In genomic region chr3L:16582678-16583315, dm6 we compare ENCODE assay signal across 4 fruit fly cellular contexts.
TF ChIP-seq lines count a peak whose summit lies in the region.

Gene Rpn12, plus strand, starts transcription at chr3L:16583028.

TF ChIP-seq in whole organism, adult, 20 proteins besides CTCF, POLR2A, EP300 and RAD21 (continued from another document):
- no peak for TF ChIP-seq kay (GFP tag; lab: Kevin White, UChicago; ENCODE audit: borderline replicate concordance)
- TF ChIP-seq Crg-1 (GFP tag; optimal IDR thresholded peaks at IDR 0.05; lab: Kevin White, UChicago), result peak; percentile 16

TF ChIP-seq in whole organism, embryonic, 481 proteins besides CTCF, POLR2A, EP300 and RAD21 (continued from another document and continues in another):
- TF ChIP-seq CG16815 (GFP tag; optimal IDR thresholded peaks at IDR 0.05; lab: Kevin White, UChicago) (no peak), fd102C (GFP tag; optimal IDR thresholded peaks at IDR 0.05; lab: Kevin White, UChicago) (no peak), Hr51 (GFP tag; optimal IDR thresholded peaks at IDR 0.05; lab: Kevin White, UChicago) (peak in 1 of 2 experiments; percentile 35), CG32772 (GFP tag; IDR thresholded peaks at IDR 0.05; lab: Robert Waterston, UW) (no peak), Camta (GFP tag; optimal IDR thresholded peaks at IDR 0.05; lab: Kevin White, UChicago) (peak; percentile 10), Opbp (GFP tag; IDR thresholded peaks at IDR 0.05; lab: Robert Waterston, UW; ENCODE audit: partially characterized antibody) (peak; percentile 78; the same call in 2 of the 3 replicates), HmgZ (tag; optimal IDR thresholded peaks at IDR 0.05; lab: Kevin White, UChicago) (peak; percentile 16), sr (GFP tag; IDR thresholded peaks at IDR 0.05; lab: Robert Waterston, UW) (no peak), Dref (GFP tag; IDR thresholded peaks at IDR 0.05; lab: Robert Waterston, UW) (peak; percentile 88), vnd (GFP tag; IDR thresholded peaks at IDR 0.05; lab: Robert Waterston, UW; ENCODE audit: partially characterized antibody) (peak; percentile 70; the same call in 2 of the 3 replicates), CG10959 (GFP tag; IDR thresholded peaks at IDR 0.05; lab: Robert Waterston, UW) (no peak), chinmo (GFP tag; IDR thresholded peaks at IDR 0.05; lab: Robert Waterston, UW; ENCODE audit: partially characterized antibody) (no peak), CG33557 (GFP tag; optimal IDR thresholded peaks at IDR 0.05; lab: Kevin White, UChicago) (no peak), CG16863 (GFP tag; optimal IDR thresholded peaks at IDR 0.05; lab: Kevin White, UChicago) (no peak), CG14050 (GFP tag; IDR thresholded peaks at IDR 0.05; lab: Robert Waterston, UW) (no peak), CG10979 (tag; optimal IDR thresholded peaks at IDR 0.05; lab: Kevin White, UChicago) (peak; percentile 11), ac (GFP tag; optimal IDR thresholded peaks at IDR 0.05; lab: Kevin White, UChicago) (no peak), CG12155 (GFP tag; optimal IDR thresholded peaks at IDR 0.05; lab: Kevin White, UChicago) (peak; percentile 22), CG4360 (GFP tag; IDR thresholded peaks at IDR 0.05; lab: Robert Waterston, UW) (no peak), Sox102F (GFP tag; optimal IDR thresholded peaks at IDR 0.05; lab: Kevin White, UChicago) (no peak), ab (GFP tag; optimal IDR thresholded peaks at IDR 0.05; lab: Kevin White, UChicago) (no peak), Max (GFP tag; optimal IDR thresholded peaks at IDR 0.05; lab: Kevin White, UChicago) (no peak), vvl (GFP tag; IDR thresholded peaks at IDR 0.05; lab: Robert Waterston, UW) (peak; percentile 68), scrt (GFP tag; optimal IDR thresholded peaks at IDR 0.05; lab: Kevin White, UChicago) (no peak), CG12744 (GFP tag; optimal IDR thresholded peaks at IDR 0.05; lab: Kevin White, UChicago) (no peak), Doc3 (GFP tag; IDR thresholded peaks at IDR 0.05; lab: Robert Waterston, UW; ENCODE audit: partially characterized antibody) (peak; percentile 80), row (GFP tag; IDR thresholded peaks at IDR 0.05; lab: Robert Waterston, UW) (peak; percentile 68), crp (GFP tag; optimal IDR thresholded peaks at IDR 0.05; lab: Kevin White, UChicago) (peak in 1 of 2 experiments; percentile 4), CG14860 (GFP tag; IDR thresholded peaks at IDR 0.05; lab: Robert Waterston, UW; ENCODE audit: partially characterized antibody) (peak; percentile 67), peb (GFP tag; IDR thresholded peaks at IDR 0.05; lab: Robert Waterston, UW) (no peak), CG11696 (GFP tag; IDR thresholded peaks at IDR 0.05; lab: Robert Waterston, UW) (no peak), caup (GFP tag; optimal IDR thresholded peaks at IDR 0.05; lab: Kevin White, UChicago; ENCODE audit: severe bottlenecking) (no peak), grau (tag; optimal IDR thresholded peaks at IDR 0.05; lab: Kevin White, UChicago) (peak; percentile 49), en (GFP tag; optimal IDR thresholded peaks at IDR 0.05; lab: Kevin White, UChicago) (no peak), bab2 (GFP tag; optimal IDR thresholded peaks at IDR 0.05; lab: Kevin White, UChicago) (peak; percentile 17), CG34376 (GFP tag; optimal IDR thresholded peaks at IDR 0.05; lab: Kevin White, UChicago) (no peak), fu2 (GFP tag; optimal IDR thresholded peaks at IDR 0.05; lab: Kevin White, UChicago) (peak; percentile 24), CG3065 (GFP tag; optimal IDR thresholded peaks at IDR 0.05; lab: Kevin White, UChicago) (no peak), CG2199 (GFP tag; IDR thresholded peaks at IDR 0.05; lab: Robert Waterston, UW) (no peak), CG3838 (GFP tag; optimal IDR thresholded peaks at IDR 0.05; lab: Kevin White, UChicago) (no peak), CG9797 (GFP tag; optimal IDR thresholded peaks at IDR 0.05; lab: Kevin White, UChicago) (no peak), ash1 (GFP tag; optimal IDR thresholded peaks at IDR 0.05; lab: Kevin White, UChicago) (no peak), CG12104 (GFP tag; optimal IDR thresholded peaks at IDR 0.05; lab: Kevin White, UChicago) (peak; percentile 11)

TF ChIP-seq in whole organism, prepupa, 60 proteins besides CTCF, POLR2A, EP300 and RAD21 (continued from another document):
- TF ChIP-seq CG8319 (GFP tag; optimal IDR thresholded peaks at IDR 0.05; lab: Kevin White, UChicago) (no peak), Sox14 (GFP tag; optimal IDR thresholded peaks at IDR 0.05; lab: Kevin White, UChicago) (peak; percentile 45), dsx (GFP tag; optimal IDR thresholded peaks at IDR 0.05; lab: Kevin White, UChicago; ENCODE audit: poor library complexity, severe bottlenecking) (peak; percentile 3), net (GFP tag; optimal IDR thresholded peaks at IDR 0.05; lab: Kevin White, UChicago) (no peak), eg (GFP tag; IDR thresholded peaks at IDR 0.05; lab: Robert Waterston, UW) (no peak), Eip75B (GFP tag; optimal IDR thresholded peaks at IDR 0.05; lab: Kevin White, UChicago) (peak; percentile 37), svp (GFP tag; lab: Kevin White, UChicago) (no peak), CG10669 (GFP tag; optimal IDR thresholded peaks at IDR 0.05; lab: Kevin White, UChicago) (no peak), CG32006 (GFP tag; optimal IDR thresholded peaks at IDR 0.05; lab: Kevin White, UChicago) (peak; percentile 20), CG6854 (GFP tag; optimal IDR thresholded peaks at IDR 0.05; lab: Kevin White, UChicago) (no peak), spab (GFP tag; optimal IDR thresholded peaks at IDR 0.05; lab: Kevin White, UChicago) (no peak), esn (GFP tag; optimal IDR thresholded peaks at IDR 0.05; lab: Kevin White, UChicago) (peak; percentile 47), pdm3 (GFP tag; optimal IDR thresholded peaks at IDR 0.05; lab: Kevin White, UChicago) (no peak), CG6276 (GFP tag; optimal IDR thresholded peaks at IDR 0.05; lab: Kevin White, UChicago) (no peak), acj6 (GFP tag; optimal IDR thresholded peaks at IDR 0.05; lab: Kevin White, UChicago) (peak; percentile 8), CG8119 (GFP tag; IDR thresholded peaks at IDR 0.05; lab: Robert Waterston, UW) (no peak), CG11294 (GFP tag; IDR thresholded peaks at IDR 0.05; lab: Robert Waterston, UW) (no peak), CG6792 (GFP tag; optimal IDR thresholded peaks at IDR 0.05; lab: Kevin White, UChicago) (no peak), Blimp-1 (GFP tag; optimal IDR thresholded peaks at IDR 0.05; lab: Kevin White, UChicago) (no peak), CG9139 (GFP tag; optimal IDR thresholded peaks at IDR 0.05; lab: Kevin White, UChicago) (no peak), Eip93F (GFP tag; optimal IDR thresholded peaks at IDR 0.05; lab: Kevin White, UChicago) (no peak), Eip78C (GFP tag; lab: Kevin White, UChicago) (peak; percentile 80), Hr38 (GFP tag; optimal IDR thresholded peaks at IDR 0.05; lab: Kevin White, UChicago) (no peak), Hr39 (GFP tag; optimal IDR thresholded peaks at IDR 0.05; lab: Kevin White, UChicago) (peak; percentile 45), lz (GFP tag; optimal IDR thresholded peaks at IDR 0.05; lab: Kevin White, UChicago) (peak; percentile 53), CG3032 (tag; optimal IDR thresholded peaks at IDR 0.05; lab: Kevin White, UChicago) (peak; percentile 38), cyc (GFP tag; optimal IDR thresholded peaks at IDR 0.05; lab: Kevin White, UChicago) (peak; percentile 42), dac (GFP tag; optimal IDR thresholded peaks at IDR 0.05; lab: Kevin White, UChicago) (no peak), fd59A (GFP tag; optimal IDR thresholded peaks at IDR 0.05; lab: Kevin White, UChicago) (no peak), Ets21C (GFP tag; optimal IDR thresholded peaks at IDR 0.05; lab: Kevin White, UChicago) (no peak)
TF ChIP-seq in whole organism, prepupa: peak in this region for 22.

TF ChIP-seq in whole organism, wandering third instar larva, 38 proteins besides CTCF, POLR2A, EP300 and RAD21 (continued from another document):
- TF ChIP-seq fru (GFP tag; optimal IDR thresholded peaks at IDR 0.05; lab: Kevin White, UChicago) (peak; percentile 45), dsf (GFP tag; optimal IDR thresholded peaks at IDR 0.05; lab: Kevin White, UChicago; ENCODE audit: borderline replicate concordance) (peak; percentile 29), Hr83 (GFP tag; optimal IDR thresholded peaks at IDR 0.05; lab: Kevin White, UChicago; ENCODE audit: poor library complexity, severe bottlenecking) (peak; percentile 29), GATAd (GFP tag; optimal IDR thresholded peaks at IDR 0.05; lab: Kevin White, UChicago) (no peak), psq (GFP tag; optimal IDR thresholded peaks at IDR 0.05; lab: Kevin White, UChicago) (no peak), Dfd (GFP tag; optimal IDR thresholded peaks at IDR 0.05; lab: Kevin White, UChicago) (no peak), OdsH (GFP tag; optimal IDR thresholded peaks at IDR 0.05; lab: Kevin White, UChicago) (no peak), dmrt93B (GFP tag; optimal IDR thresholded peaks at IDR 0.05; lab: Kevin White, UChicago) (no peak), Dif (GFP tag; optimal IDR thresholded peaks at IDR 0.05; lab: Kevin White, UChicago; ENCODE audit: partially characterized antibody) (no peak), Vsx2 (GFP tag; optimal IDR thresholded peaks at IDR 0.05; lab: Kevin White, UChicago; ENCODE audit: partially characterized antibody) (no peak), rgr (GFP tag; optimal IDR thresholded peaks at IDR 0.05; lab: Kevin White, UChicago) (peak; percentile 22), N (GFP tag; optimal IDR thresholded peaks at IDR 0.05; lab: Kevin White, UChicago) (no peak), br (GFP tag; optimal IDR thresholded peaks at IDR 0.05; lab: Kevin White, UChicago) (peak; percentile 22), usp (GFP tag; optimal IDR thresholded peaks at IDR 0.05; lab: Kevin White, UChicago) (no peak), jim (GFP tag; optimal IDR thresholded peaks at IDR 0.05; lab: Kevin White, UChicago) (no peak)
